Worm (Caenorhabditis elegans) whole organism, L3 larva: ENCODE measurements around the gene R04D3.4.
A peak's percentile ranks its signal among the peaks of the same experiment; 100 is the strongest.

Experiments
- eor-1 ChIP-seq, 2 experiments: fragments of 150-350 bp; optimal IDR thresholded peaks; 2 replicates each; lab custom pipeline; 2014 to 2018; ENCODE audit warnings: missing biosample characterization in 2 of 2, missing genetic modification characterization in 2 of 2
- mdl-1 ChIP-seq: fragments of 150-350 bp; optimal IDR thresholded peaks from 2 replicates; lab custom pipeline; 2014; ENCODE audit warnings: missing biosample characterization, missing genetic modification characterization
- nhr-23 ChIP-seq: fragments of 150-350 bp; optimal IDR thresholded peaks from 2 replicates; lab custom pipeline; 2014; ENCODE audit warnings: missing biosample characterization, missing genetic modification reagents, missing genetic modification characterization

DNA sequence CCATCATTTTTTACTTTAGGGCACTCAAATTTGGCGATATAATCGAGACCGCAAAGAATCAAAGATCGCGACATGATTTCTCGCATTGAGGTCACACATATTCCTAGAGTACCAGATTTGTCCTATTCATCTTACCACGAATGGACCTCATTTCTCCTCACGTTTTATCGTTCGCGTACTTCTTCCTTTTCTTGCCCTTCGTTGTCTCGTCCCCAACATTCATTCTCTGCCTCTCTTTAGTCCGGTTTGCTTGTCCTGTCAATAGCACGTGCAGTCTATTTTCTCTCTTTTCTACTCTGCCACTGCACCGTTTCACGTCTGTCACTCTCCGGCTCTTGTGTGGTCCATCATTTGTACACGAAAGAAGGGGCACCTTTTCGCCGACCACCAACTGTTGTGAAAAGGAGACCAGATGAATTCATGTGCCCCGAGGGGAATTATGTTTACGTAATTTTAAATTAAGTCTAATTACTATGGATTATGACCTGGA is 37.2 kb downstream of the R04D3.4 start:
- TF ChIP-seq mdl-1 (tag; lab: Kevin White, UChicago), result peak; percentile 87
- TF ChIP-seq nhr-23 (tag; lab: Kevin White, UChicago), result peak; percentile 71
- TF ChIP-seq eor-1 (tag; optimal IDR thresholded peaks at IDR 0.05; lab: Kevin White, UChicago), result no peak
